Fruit fly (Drosophila melanogaster) whole organism, embryonic: Measurements from ENCODE around the gene CG13690.

Experiments used
- ATbp ChIP-seq: fragments of 200-800 bp; sonication (Bioruptor generic); optimal IDR thresholded peaks from 2 replicates; lab custom pipeline; 2017; ENCODE audit warnings: missing biosample characterization, mild to moderate bottlenecking, missing genetic modification characterization, missing genetic modification reagents
- Antp ChIP-seq: fragments of 200-800 bp; sonication (Bioruptor generic); optimal IDR thresholded peaks from 3 replicates; lab custom pipeline; 2016; ENCODE audit warnings: missing biosample characterization, missing genetic modification characterization
- Bgb ChIP-seq: fragments of 200-800 bp; sonication (Bioruptor generic); IDR thresholded peaks from 2 replicates; pipeline ENCODE4 v1.3.6; 2022; ENCODE audit warnings: missing biosample characterization, missing genetic modification characterization; ENCODE audit not compliant: partially characterized antibody
- CG10321 ChIP-seq: fragments of 200-800 bp; sonication (Bioruptor generic); IDR thresholded peaks from 2 replicates; pipeline ENCODE4 v1.3.6; 2022; ENCODE audit warnings: missing biosample characterization, missing genetic modification characterization
- CG11085 ChIP-seq: fragments of 200-800 bp; sonication (Bioruptor generic); IDR thresholded peaks from 2 replicates; pipeline ENCODE4 v1.3.6; 2022; ENCODE audit warnings: missing biosample characterization, missing genetic modification characterization
- CG12104 ChIP-seq: fragments of 200-800 bp; sonication (Bioruptor generic); optimal IDR thresholded peaks from 3 replicates; lab custom pipeline; 2016; ENCODE audit warnings: missing biosample characterization, missing genetic modification characterization
- CG12155 ChIP-seq: fragments of 200-800 bp; sonication (Bioruptor generic); optimal IDR thresholded peaks from 3 replicates; lab custom pipeline; 2016; ENCODE audit warnings: missing biosample characterization, missing genetic modification characterization
- CG14965 ChIP-seq: fragments of 200-800 bp; sonication (Bioruptor generic); optimal IDR thresholded peaks from 2 replicates; lab custom pipeline; 2016; ENCODE audit warnings: missing biosample characterization, missing genetic modification characterization, borderline replicate concordance
- CG1529 ChIP-seq: fragments of 200-800 bp; sonication (Bioruptor generic); optimal IDR thresholded peaks from 3 replicates; lab custom pipeline; 2018; ENCODE audit warnings: missing biosample characterization, missing genetic modification characterization
- CG17361 ChIP-seq: fragments of 200-800 bp; sonication (Bioruptor generic); IDR thresholded peaks from 3 replicates; pipeline ENCODE4 v1.3.6; 2022; ENCODE audit warnings: missing biosample characterization, missing genetic modification characterization
- CG2202 ChIP-seq: fragments of 200-800 bp; sonication (Bioruptor generic); optimal IDR thresholded peaks from 2 replicates; lab custom pipeline; 2018; ENCODE audit warnings: missing biosample characterization, mild to moderate bottlenecking, missing genetic modification characterization
- CG2875 ChIP-seq: fragments of 200-800 bp; sonication (Bioruptor generic); optimal IDR thresholded peaks from 2 replicates; lab custom pipeline; 2017; ENCODE audit warnings: missing biosample characterization, mild to moderate bottlenecking, missing genetic modification characterization, missing genetic modification reagents
- CG3163 ChIP-seq: fragments of 200-800 bp; sonication (Bioruptor generic); optimal IDR thresholded peaks from 3 replicates; lab custom pipeline; 2016; ENCODE audit warnings: missing biosample characterization, missing genetic modification characterization
- CG32767 ChIP-seq: fragments of 200-800 bp; sonication (Bioruptor generic); IDR thresholded peaks from 2 replicates; pipeline ENCODE4 v1.3.6; 2022; ENCODE audit warnings: missing biosample characterization, missing genetic modification characterization
- CG33557 ChIP-seq: fragments of 200-800 bp; sonication (Bioruptor generic); optimal IDR thresholded peaks from 2 replicates; lab custom pipeline; 2019; ENCODE audit warnings: missing biosample characterization, mild to moderate bottlenecking, missing genetic modification characterization, moderate library complexity
- CG34224 ChIP-seq: fragments of 200-800 bp; sonication (Bioruptor generic); IDR thresholded peaks from 3 replicates; pipeline ENCODE4 v1.3.6; 2022; ENCODE audit warnings: missing biosample characterization, missing genetic modification characterization; ENCODE audit not compliant: partially characterized antibody
- CG6254 ChIP-seq: fragments of 200-800 bp; sonication (Bioruptor generic); optimal IDR thresholded peaks from 3 replicates; lab custom pipeline; 2017; ENCODE audit warnings: mild to moderate bottlenecking, missing biosample characterization, missing genetic modification reagents, missing genetic modification characterization
- CG6654 ChIP-seq: fragments of 200-800 bp; sonication (Bioruptor generic); optimal IDR thresholded peaks from 2 replicates; lab custom pipeline; 2017; ENCODE audit warnings: missing biosample characterization, mild to moderate bottlenecking, missing genetic modification characterization
- CG9609 ChIP-seq: fragments of 200-800 bp; sonication (Bioruptor generic); optimal IDR thresholded peaks from 3 replicates; lab custom pipeline; 2016; ENCODE audit warnings: missing biosample characterization, missing genetic modification characterization
- CG9727 ChIP-seq: fragments of 200-800 bp; sonication (Bioruptor generic); optimal IDR thresholded peaks from 3 replicates; lab custom pipeline; 2017; ENCODE audit warnings: missing biosample characterization, mild to moderate bottlenecking, missing genetic modification characterization
- Doc2 ChIP-seq: fragments of 200-800 bp; sonication (Bioruptor generic); IDR thresholded peaks from 2 replicates; pipeline ENCODE4 v1.3.6; 2022; ENCODE audit warnings: missing biosample characterization, missing genetic modification characterization
- Drgx ChIP-seq: fragments of 200-800 bp; sonication (Bioruptor generic); IDR thresholded peaks from 2 replicates; pipeline ENCODE4 v1.3.6; 2022; ENCODE audit warnings: missing biosample characterization, missing genetic modification characterization
- Ets65A ChIP-seq: fragments of 200-800 bp; sonication (Bioruptor generic); peaks from one replicate; lab custom pipeline; 2016; ENCODE audit warnings: missing biosample characterization, missing genetic modification characterization
- Gsc ChIP-seq: fragments of 200-800 bp; sonication (Bioruptor generic); IDR thresholded peaks from 2 replicates; pipeline ENCODE4 v1.3.6; 2022; ENCODE audit warnings: missing biosample characterization, missing genetic modification characterization
- HHEX ChIP-seq: fragments of 200-800 bp; sonication (Bioruptor generic); optimal IDR thresholded peaks from 3 replicates; lab custom pipeline; 2017; ENCODE audit warnings: missing biosample characterization, mild to moderate bottlenecking, missing genetic modification characterization, missing genetic modification reagents
- HLHmδ ChIP-seq: fragments of 200-800 bp; sonication (Bioruptor generic); optimal IDR thresholded peaks from 2 replicates; lab custom pipeline; 2018; ENCODE audit warnings: missing biosample characterization, mild to moderate bottlenecking, missing genetic modification characterization, moderate library complexity
- MTF-1 ChIP-seq: fragments of 200-800 bp; sonication (Bioruptor generic); optimal IDR thresholded peaks from 2 replicates; lab custom pipeline; 2018; ENCODE audit warnings: missing biosample characterization, mild to moderate bottlenecking, missing genetic modification characterization, borderline replicate concordance
- Myb ChIP-seq: fragments of 200-800 bp; sonication (Bioruptor generic); optimal IDR thresholded peaks from 2 replicates; lab custom pipeline; 2016; ENCODE audit warnings: missing biosample characterization, missing genetic modification characterization
- Nf-YA ChIP-seq: fragments of 200-800 bp; sonication (Bioruptor generic); IDR thresholded peaks from 2 replicates; pipeline ENCODE4 v1.3.6; 2022; ENCODE audit warnings: missing biosample characterization, missing genetic modification characterization
- Nf-YC ChIP-seq: fragments of 200-800 bp; optimal IDR thresholded peaks from 3 replicates; lab custom pipeline; 2019; ENCODE audit warnings: missing biosample characterization, mild to moderate bottlenecking, missing genetic modification characterization, moderate library complexity
- Spps ChIP-seq: fragments of 200-800 bp; sonication (Bioruptor generic); optimal IDR thresholded peaks from 2 replicates; lab custom pipeline; 2018; ENCODE audit warnings: missing biosample characterization, mild to moderate bottlenecking, missing genetic modification characterization
- ap ChIP-seq: fragments of 200-800 bp; sonication (Bioruptor generic); IDR thresholded peaks from 2 replicates; pipeline ENCODE4 v1.3.6; 2022; ENCODE audit warnings: missing biosample characterization, missing genetic modification characterization
- ash1 ChIP-seq: fragments of 200-800 bp; sonication (Bioruptor generic); optimal IDR thresholded peaks from 2 replicates; lab custom pipeline; 2018; ENCODE audit warnings: missing biosample characterization, mild to moderate bottlenecking, missing genetic modification characterization
- bowl ChIP-seq: fragments of 200-800 bp; sonication (Bioruptor generic); IDR thresholded peaks from 2 replicates; pipeline ENCODE4 v1.3.6; 2022; ENCODE audit warnings: missing biosample characterization, missing genetic modification characterization
- btn ChIP-seq: fragments of 200-800 bp; sonication (Bioruptor generic); optimal IDR thresholded peaks from 2 replicates; lab custom pipeline; 2016; ENCODE audit warnings: missing biosample characterization, missing genetic modification characterization
- chinmo ChIP-seq: fragments of 200-800 bp; sonication (Bioruptor generic); IDR thresholded peaks from 4 replicates; pipeline ENCODE4 v1.3.6; 2022; ENCODE audit warnings: missing biosample characterization, missing genetic modification characterization; ENCODE audit not compliant: partially characterized antibody
- danr ChIP-seq: fragments of 200-800 bp; sonication (Bioruptor generic); IDR thresholded peaks from 2 replicates; pipeline ENCODE4 v1.3.6; 2022; ENCODE audit warnings: missing biosample characterization, missing genetic modification characterization
- eve ChIP-seq, 2 experiments: fragments of >200 bp; optimal IDR thresholded peaks; 2 replicates each; lab custom pipeline; 2017; ENCODE audit warnings: missing biosample characterization in 2 of 2, missing genetic modification characterization in 2 of 2
- mam ChIP-seq: fragments of 200-800 bp; sonication (Bioruptor generic); optimal IDR thresholded peaks from 3 replicates; lab custom pipeline; 2016; ENCODE audit warnings: missing biosample characterization, missing genetic modification characterization
- mirr ChIP-seq: fragments of 200-800 bp; sonication (Bioruptor generic); optimal IDR thresholded peaks from 3 replicates; lab custom pipeline; 2018; ENCODE audit warnings: missing biosample characterization, mild to moderate bottlenecking, missing genetic modification characterization
- nau ChIP-seq: fragments of 200-800 bp; sonication (Bioruptor generic); optimal IDR thresholded peaks from 3 replicates; lab custom pipeline; 2017; ENCODE audit warnings: missing biosample characterization, mild to moderate bottlenecking, missing genetic modification characterization, missing genetic modification reagents
- nerfin-1 ChIP-seq: fragments of 200-800 bp; sonication (Bioruptor generic); optimal IDR thresholded peaks from 3 replicates; lab custom pipeline; 2019; ENCODE audit warnings: missing biosample characterization, mild to moderate bottlenecking, missing genetic modification characterization, moderate library complexity
- pzg ChIP-seq: fragments of 200-800 bp; sonication (Bioruptor generic); optimal IDR thresholded peaks from 3 replicates; lab custom pipeline; 2018; ENCODE audit warnings: missing biosample characterization, mild to moderate bottlenecking, missing genetic modification characterization, moderate library complexity
- row ChIP-seq: fragments of 200-800 bp; sonication (Bioruptor generic); IDR thresholded peaks from 3 replicates; pipeline ENCODE4 v1.3.6; 2022; ENCODE audit warnings: missing biosample characterization, missing genetic modification characterization
- sens-2 ChIP-seq: fragments of 200-800 bp; sonication (Bioruptor generic); IDR thresholded peaks from 2 replicates; pipeline ENCODE4 v1.3.6; 2022; ENCODE audit warnings: missing biosample characterization, missing genetic modification characterization
- slou ChIP-seq: fragments of 200-800 bp; sonication (Bioruptor generic); optimal IDR thresholded peaks from 3 replicates; lab custom pipeline; 2016; ENCODE audit warnings: missing biosample characterization, missing genetic modification characterization
- slp2 ChIP-seq: fragments of 200-800 bp; sonication (Bioruptor generic); optimal IDR thresholded peaks from 2 replicates; lab custom pipeline; 2016; ENCODE audit warnings: missing biosample characterization, missing genetic modification characterization
- sob ChIP-seq: fragments of 200-800 bp; sonication (Bioruptor generic); IDR thresholded peaks from 2 replicates; pipeline ENCODE4 v1.3.6; 2022; ENCODE audit warnings: missing biosample characterization, missing genetic modification characterization
- ssp ChIP-seq: fragments of 200-800 bp; sonication (Bioruptor generic); IDR thresholded peaks from 2 replicates; pipeline ENCODE4 v1.3.6; 2022; ENCODE audit warnings: missing biosample characterization, missing genetic modification characterization
- zen2 ChIP-seq: fragments of 200-800 bp; sonication (Bioruptor generic); IDR thresholded peaks from 3 replicates; pipeline ENCODE4 v1.3.6; 2022; ENCODE audit warnings: missing biosample characterization, missing genetic modification characterization; ENCODE audit not compliant: partially characterized antibody

The CG13690 gene

dm6 chr2L:429680-430484, 10.4 kb upstream of the CG13690 start (continued):
- TF ChIP-seq CG10321 (GFP tag; lab: Robert Waterston, UW) (no peak), Gsc (GFP tag; lab: Robert Waterston, UW) (no peak), Doc2 (GFP tag; lab: Robert Waterston, UW) (no peak), CG6654 (GFP tag; lab: Kevin White, UChicago) (no peak), CG6254 (no peak), CG11085 (GFP tag; lab: Robert Waterston, UW) (0 out of 2 replicates have a peak, but pooled peaks have one; percentile 21), CG32767 (GFP tag; lab: Robert Waterston, UW) (no peak), Myb (GFP tag; lab: Kevin White, UChicago) (peak; percentile 44), sens-2 (GFP tag; lab: Robert Waterston, UW) (no peak), Ets65A (GFP tag; lab: Kevin White, UChicago) (peak; percentile 97), slou (GFP tag; lab: Kevin White, UChicago) (no peak), bowl (GFP tag; lab: Robert Waterston, UW) (no peak), pzg (GFP tag; lab: Kevin White, UChicago) (no peak), chinmo (GFP tag; lab: Robert Waterston, UW) (no peak), CG34224 (GFP tag; lab: Robert Waterston, UW) (no peak), Nf-YA (GFP tag; lab: Robert Waterston, UW) (0 out of 2 replicates have a peak, but pooled peaks have one; percentile 47), row (peak; percentile 66; the same call in 2 of the 3 replicates), ATbp (GFP tag; lab: Kevin White, UChicago) (peak; percentile 13), CG17361 (GFP tag; lab: Robert Waterston, UW) (peak; percentile 64), CG1529 (peak; percentile 6), nerfin-1 (tag; lab: Kevin White, UChicago) (no peak), nau (no peak), mam (GFP tag; lab: Kevin White, UChicago) (peak; percentile 61), zen2 (no peak), Drgx (GFP tag; lab: Robert Waterston, UW) (peak; percentile 58), Antp (peak; percentile 55), CG2202 (tag; lab: Kevin White, UChicago) (peak; percentile 0), btn (GFP tag; lab: Kevin White, UChicago) (no peak), CG33557 (GFP tag; lab: Kevin White, UChicago) (peak; percentile 49), ash1 (no peak), eve (GFP tag; optimal IDR thresholded peaks at IDR 0.05; lab: Kevin White, UChicago) (no peak), CG2875 (GFP tag; lab: Kevin White, UChicago) (peak; percentile 25), mirr (GFP tag; lab: Kevin White, UChicago) (no peak), Nf-YC (no peak), MTF-1 (GFP tag; lab: Kevin White, UChicago) (no peak), CG12155 (GFP tag; lab: Kevin White, UChicago) (peak; percentile 44), CG12104 (GFP tag; lab: Kevin White, UChicago) (no peak), Spps (tag; lab: Kevin White, UChicago) (peak; percentile 39), sob (GFP tag; lab: Robert Waterston, UW) (no peak), Bgb (no peak), HLHmδ (GFP tag; lab: Kevin White, UChicago) (no peak), HHEX (peak; percentile 44), ssp (GFP tag; lab: Robert Waterston, UW) (peak; percentile 25; the same call in 1 of the 2 replicates), CG9727 (peak; percentile 56), CG14965 (GFP tag; lab: Kevin White, UChicago) (no peak), ap (GFP tag; lab: Robert Waterston, UW) (no peak), CG3163 (GFP tag; lab: Kevin White, UChicago) (no peak), CG9609 (peak; percentile 41), slp2 (GFP tag; lab: Kevin White, UChicago) (peak; percentile 20), danr (GFP tag; lab: Robert Waterston, UW) (no peak)
